Worm (Caenorhabditis elegans): Measurements from ENCODE around the gene F38B7.2.

The F38B7.2 gene

ce11 chrV:11539502-11539901 lies 4.3 kb upstream of the F38B7.2 start:
- no peak for TF ChIP-seq nhr-237 (tag; optimal IDR thresholded peaks at IDR 0.05)
- no peak for TF ChIP-seq ceh-39 (tag; optimal IDR thresholded peaks at IDR 0.05)
- TF ChIP-seq pha-4 (tag; optimal IDR thresholded peaks at IDR 0.05): no peak
- TF ChIP-seq lin-13 (tag; optimal IDR thresholded peaks at IDR 0.05): no peak
- no peak for TF ChIP-seq ceh-43 (GFP tag; optimal IDR thresholded peaks at IDR 0.05)
- TF ChIP-seq unc-39 (tag; optimal IDR thresholded peaks at IDR 0.05): no peak
- TF ChIP-seq drap-1 (GFP tag; optimal IDR thresholded peaks at IDR 0.05): no peak
- no peak for TF ChIP-seq blmp-1 (tag; optimal IDR thresholded peaks at IDR 0.05)
- TF ChIP-seq elt-1 (tag; optimal IDR thresholded peaks at IDR 0.05; ENCODE audit: borderline replicate concordance, insufficient read depth): no peak
- no peak for TF ChIP-seq unc-62 (GFP tag; optimal IDR thresholded peaks at IDR 0.05)

- no peak for TF ChIP-seq pha-4 (tag; optimal IDR thresholded peaks at IDR 0.05)
- no peak for TF ChIP-seq ceh-39 (tag; optimal IDR thresholded peaks at IDR 0.05)
- TF ChIP-seq snpc-4 (tag; optimal IDR thresholded peaks at IDR 0.05): no peak
- peak; percentile 31 for TF ChIP-seq unc-120 (tag; optimal IDR thresholded peaks at IDR 0.05; ENCODE audit: poor library complexity, severe bottlenecking)
- no peak for TF ChIP-seq sem-2 (GFP tag; optimal IDR thresholded peaks at IDR 0.05)
- TF ChIP-seq nhr-76 (tag; optimal IDR thresholded peaks at IDR 0.05): no peak
Measured at ce11 chrV:11541284-11541683, 2.5 kb upstream of the F38B7.2 start.

DNA sequence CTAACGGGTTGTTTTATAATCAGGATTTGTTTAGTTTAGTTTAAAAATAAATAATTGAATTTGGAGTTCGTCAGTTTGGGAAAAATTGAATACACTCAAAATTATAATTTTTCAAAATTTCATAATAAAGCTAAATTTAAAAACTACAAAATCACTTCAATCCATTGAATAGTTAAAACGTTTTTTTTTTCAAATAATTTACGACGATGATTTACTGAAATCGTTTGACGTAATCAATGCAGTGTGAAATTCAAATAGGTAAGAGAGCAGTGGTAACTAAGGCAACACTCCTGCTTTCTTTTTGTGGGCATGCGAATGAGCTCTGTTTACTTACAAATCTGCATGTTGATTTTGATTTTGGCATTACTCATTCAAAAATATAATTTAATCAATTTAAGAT lies 1.5 kb downstream of the F38B7.2 start, which contains the start of gene F38B7.10:
Gene F38B7.10 (plus strand): TSS at position 301 of the 400 bp plus-strand sequence.
- no peak for TF ChIP-seq lin-13 (tag; optimal IDR thresholded peaks at IDR 0.05)
- no peak for TF ChIP-seq ceh-39 (tag; optimal IDR thresholded peaks at IDR 0.05)
- TF ChIP-seq ceh-83 (GFP tag; optimal IDR thresholded peaks at IDR 0.05): no peak
- no peak for TF ChIP-seq mab-5 (tag; optimal IDR thresholded peaks at IDR 0.05)
- TF ChIP-seq mls-2 (tag; optimal IDR thresholded peaks at IDR 0.05): no peak
- no peak for TF ChIP-seq flh-1 (GFP tag; optimal IDR thresholded peaks at IDR 0.05)
- no peak for TF ChIP-seq snpc-4 (tag; optimal IDR thresholded peaks at IDR 0.05)
- no peak for TF ChIP-seq elt-3 (tag; optimal IDR thresholded peaks at IDR 0.05)
- TF ChIP-seq mep-1 (tag; optimal IDR thresholded peaks at IDR 0.05): no peak
- TF ChIP-seq ztf-11 (tag; optimal IDR thresholded peaks at IDR 0.05): no peak
- TF ChIP-seq nhr-237 (tag; optimal IDR thresholded peaks at IDR 0.05): no peak
- TF ChIP-seq tbx-8 (GFP tag; optimal IDR thresholded peaks at IDR 0.05): no peak
- TF ChIP-seq sptf-1 (tag; optimal IDR thresholded peaks at IDR 0.05): no peak
- TF ChIP-seq lin-32 (GFP tag; optimal IDR thresholded peaks at IDR 0.05): no peak
- no peak for TF ChIP-seq nhr-2 (tag; optimal IDR thresholded peaks at IDR 0.05)
- no peak for TF ChIP-seq nhr-28 (tag; optimal IDR thresholded peaks at IDR 0.05)

- TF ChIP-seq ceh-43 (GFP tag; optimal IDR thresholded peaks at IDR 0.05) (no peak), cnd-1 (tag; optimal IDR thresholded peaks at IDR 0.05) (no peak), mep-1 (tag; optimal IDR thresholded peaks at IDR 0.05) (no peak), nhr-2 (tag; optimal IDR thresholded peaks at IDR 0.05) (no peak), drap-1 (GFP tag; optimal IDR thresholded peaks at IDR 0.05) (no peak), unc-62 (GFP tag; optimal IDR thresholded peaks at IDR 0.05) (no peak), snpc-4 (tag; optimal IDR thresholded peaks at IDR 0.05) (no peak), lsy-2 (tag; optimal IDR thresholded peaks at IDR 0.05) (no peak), elt-1 (tag; optimal IDR thresholded peaks at IDR 0.05; ENCODE audit: borderline replicate concordance, insufficient read depth) (no peak), hlh-1 (tag; optimal IDR thresholded peaks at IDR 0.05) (no peak), M03D4.4 (tag; optimal IDR thresholded peaks at IDR 0.05) (no peak), unc-120 (tag; optimal IDR thresholded peaks at IDR 0.05; ENCODE audit: poor library complexity, severe bottlenecking) (no peak), blmp-1 (tag; optimal IDR thresholded peaks at IDR 0.05) (no peak), flh-1 (GFP tag; optimal IDR thresholded peaks at IDR 0.05) (no peak), nhr-28 (tag; optimal IDR thresholded peaks at IDR 0.05) (no peak), mab-5 (tag; optimal IDR thresholded peaks at IDR 0.05) (no peak), lin-13 (tag; optimal IDR thresholded peaks at IDR 0.05) (no peak), tbx-8 (GFP tag; optimal IDR thresholded peaks at IDR 0.05) (no peak), ceh-39 (tag; optimal IDR thresholded peaks at IDR 0.05) (no peak), lin-32 (GFP tag; optimal IDR thresholded peaks at IDR 0.05) (no peak)
Measured at ce11 chrV:11546795-11547194, 3.0 kb downstream of the F38B7.2 start, which contains the start of gene F38B7.11. F38B7.11 (plus strand) TSS chrV:11547095.

DNA sequence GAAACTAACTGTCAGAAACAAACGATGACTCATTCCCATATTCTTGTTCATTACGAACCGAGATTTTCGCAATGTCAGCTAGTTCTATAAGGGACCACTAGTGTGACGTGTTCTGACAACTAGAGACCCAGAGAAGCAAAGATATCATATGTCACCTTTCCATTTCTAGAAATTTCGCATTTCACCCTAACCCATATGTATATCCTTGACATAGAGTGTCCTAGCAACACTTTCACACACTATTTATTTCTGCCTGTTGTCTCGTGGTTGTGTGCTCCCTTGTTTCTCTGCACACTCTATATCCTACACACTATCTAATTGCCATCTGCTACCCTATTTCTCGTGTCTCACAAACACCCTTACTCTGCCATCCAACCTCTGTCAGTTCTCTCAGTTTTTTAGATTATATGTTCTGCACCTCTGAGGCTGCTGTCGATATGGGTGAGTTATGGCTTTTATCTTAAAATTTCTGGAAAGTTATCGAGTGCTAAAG lies 5.2 kb downstream of the F38B7.2 start, which contains the start of the genes F38B7.17 and F38B7.3:
Gene F38B7.17 (minus strand): TSS at position 51 of the 493 bp plus-strand sequence.
Gene F38B7.3 (plus strand): TSS at position 194 of the 493 bp plus-strand sequence.
- TF ChIP-seq lin-32 (GFP tag; optimal IDR thresholded peaks at IDR 0.05) (peak; percentile 11), elt-3 (tag; optimal IDR thresholded peaks at IDR 0.05) (no peak), unc-120 (tag; optimal IDR thresholded peaks at IDR 0.05; ENCODE audit: poor library complexity, severe bottlenecking) (peak; percentile 30), drap-1 (GFP tag; optimal IDR thresholded peaks at IDR 0.05) (no peak), hlh-1 (tag; optimal IDR thresholded peaks at IDR 0.05) (peak; percentile 49), lsy-2 (tag; optimal IDR thresholded peaks at IDR 0.05) (peak; percentile 13), pha-4 (tag; optimal IDR thresholded peaks at IDR 0.05) (peak; percentile 50), ham-2 (GFP tag; optimal IDR thresholded peaks at IDR 0.05) (no peak), ces-1 (GFP tag; optimal IDR thresholded peaks at IDR 0.05) (peak; percentile 30), cnd-1 (tag; optimal IDR thresholded peaks at IDR 0.05) (peak; percentile 84), snpc-4 (tag; optimal IDR thresholded peaks at IDR 0.05) (no peak), unc-62 (GFP tag; optimal IDR thresholded peaks at IDR 0.05) (peak; percentile 40), nhr-28 (tag; optimal IDR thresholded peaks at IDR 0.05) (no peak)

Data from whole organism, mixed stage, embryonic.